Worm (Caenorhabditis elegans) whole organism, mixed stage, embryonic: Measurements from ENCODE around the gene F40A3.6.

Experiments
- bed-3 ChIP-seq: fragments of 200-800 bp; sonication (Bioruptor generic); optimal IDR thresholded peaks from 3 replicates; lab custom pipeline; 2018; ENCODE audit warnings: mild to moderate bottlenecking, missing genetic modification characterization, moderate library complexity, missing compliant biosample characterization
- elt-3 ChIP-seq: fragments of 150-350 bp; optimal IDR thresholded peaks from 2 replicates; lab custom pipeline; 2014; ENCODE audit warnings: missing biosample characterization, missing genetic modification characterization
- ham-2 ChIP-seq: fragments of 200-800 bp; sonication (Bioruptor generic); optimal IDR thresholded peaks from 2 replicates; lab custom pipeline; 2018; ENCODE audit warnings: mild to moderate bottlenecking, missing genetic modification characterization, missing compliant biosample characterization
- lsy-2 ChIP-seq: fragments of 150-350 bp; optimal IDR thresholded peaks from 2 replicates; lab custom pipeline; 2014; ENCODE audit warnings: missing biosample characterization, missing genetic modification characterization
- mab-5 ChIP-seq: fragments of 150-350 bp; optimal IDR thresholded peaks from 2 replicates; lab custom pipeline; 2014; ENCODE audit warnings: missing biosample characterization, missing genetic modification characterization
- mep-1 ChIP-seq: fragments of 150-350 bp; optimal IDR thresholded peaks from 2 replicates; lab custom pipeline; 2017; ENCODE audit warnings: missing biosample characterization, missing genetic modification reagents, missing genetic modification characterization, inconsistent platforms
- nhr-12 ChIP-seq: fragments of 150-350 bp; optimal IDR thresholded peaks from 2 replicates; lab custom pipeline; 2014; ENCODE audit warnings: missing biosample characterization, missing genetic modification characterization
- nhr-237 ChIP-seq: fragments of 150-350 bp; optimal IDR thresholded peaks from 2 replicates; lab custom pipeline; 2014; ENCODE audit warnings: missing biosample characterization, missing genetic modification characterization
- nhr-28 ChIP-seq: fragments of 150-350 bp; optimal IDR thresholded peaks from 2 replicates; lab custom pipeline; 2014; ENCODE audit warnings: missing biosample characterization, missing genetic modification characterization
- nhr-76 ChIP-seq: sonication (generic microtip); optimal IDR thresholded peaks from 2 replicates; lab custom pipeline; 2017; ENCODE audit warnings: missing biosample characterization, missing genetic modification characterization
- snpc-4 ChIP-seq: fragments of 150-350 bp; optimal IDR thresholded peaks from 2 replicates; lab custom pipeline; 2014; ENCODE audit warnings: missing biosample characterization, missing genetic modification characterization
- tbx-8 ChIP-seq: fragments of 200-800 bp; sonication (Bioruptor generic); optimal IDR thresholded peaks from 2 replicates; lab custom pipeline; 2018; ENCODE audit warnings: mild to moderate bottlenecking, missing genetic modification characterization, moderate library complexity, missing compliant biosample characterization
- unc-39 ChIP-seq: fragments of 150-350 bp; optimal IDR thresholded peaks from 2 replicates; lab custom pipeline; 2014; ENCODE audit warnings: missing biosample characterization, missing genetic modification characterization
- ztf-11 ChIP-seq: fragments of 150-350 bp; optimal IDR thresholded peaks from 2 replicates; lab custom pipeline; 2014; ENCODE audit warnings: missing biosample characterization, missing genetic modification characterization

DNA sequence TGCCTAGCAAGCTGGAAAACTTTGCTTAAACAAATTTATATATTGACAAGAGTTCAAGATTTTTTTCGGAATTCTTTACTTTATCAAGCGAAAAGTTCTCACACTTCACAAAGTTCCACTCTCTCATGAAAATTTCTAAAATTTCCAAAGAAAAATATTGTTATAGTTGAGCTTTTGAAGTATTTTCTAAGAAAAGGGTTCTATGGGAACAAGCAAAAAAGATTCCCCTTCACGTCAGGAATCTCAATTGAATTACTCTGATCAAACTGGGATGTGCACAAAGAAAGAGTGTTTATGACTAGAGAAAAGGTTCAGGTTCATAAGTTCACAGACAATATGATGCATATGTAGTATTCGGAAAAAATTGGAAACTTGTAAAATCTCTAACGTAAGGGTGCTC lies 10.7 kb upstream of the F40A3.6 start:
- TF ChIP-seq nhr-237 (tag; lab: Kevin White, UChicago) (no peak), tbx-8 (GFP tag; lab: Kevin White, UChicago) (no peak), bed-3 (GFP tag; lab: Kevin White, UChicago) (no peak), ham-2 (GFP tag; lab: Kevin White, UChicago) (no peak), snpc-4 (tag; lab: Kevin White, UChicago) (no peak), nhr-28 (tag; lab: Kevin White, UChicago) (no peak), nhr-12 (tag; lab: Kevin White, UChicago) (no peak), ztf-11 (tag; lab: Kevin White, UChicago) (no peak), unc-39 (tag; lab: Kevin White, UChicago) (no peak), elt-3 (no peak), lsy-2 (no peak), mep-1 (tag; lab: Kevin White, UChicago) (no peak), nhr-76 (tag; lab: Kevin White, UChicago) (no peak), mab-5 (no peak)
